Worm (Caenorhabditis elegans) whole organism, L4 larva: Measurements from ENCODE around the gene nxf-2.

Source experiments
- R02D3.7 ChIP-seq: fragments of 150-350 bp; sonication (generic microtip); optimal IDR thresholded peaks from 3 replicates; lab custom pipeline; 2014; ENCODE audit warnings: missing biosample characterization, missing genetic modification characterization
- ama-1 ChIP-seq: fragments of 150-350 bp; optimal IDR thresholded peaks from 2 replicates; lab custom pipeline; 2014; ENCODE audit warnings: inconsistent platforms, mixed read lengths
- ceh-28 ChIP-seq: fragments of 150-350 bp; optimal IDR thresholded peaks from 2 replicates; lab custom pipeline; 2014; ENCODE audit warnings: missing biosample characterization, missing genetic modification reagents, missing genetic modification characterization
- ces-1 ChIP-seq: fragments of 150-350 bp; sonication (generic microtip); optimal IDR thresholded peaks from 4 replicates; lab custom pipeline; 2014; ENCODE audit warnings: missing biosample characterization, missing genetic modification reagents, missing genetic modification characterization
- hlh-11 ChIP-seq: fragments of 200-800 bp; sonication (Bioruptor generic); optimal IDR thresholded peaks from 2 replicates; lab custom pipeline; 2018; ENCODE audit warnings: mild to moderate bottlenecking, missing genetic modification characterization, missing compliant biosample characterization
- lin-29 ChIP-seq: fragments of 200-800 bp; sonication (Bioruptor generic); IDR thresholded peaks from 2 replicates; pipeline ENCODE4 v1.3.6; 2022; ENCODE audit warnings: missing genetic modification reagents, missing genetic modification characterization, missing compliant biosample characterization
- mep-1 ChIP-seq: fragments of 150-350 bp; sonication (generic microtip); optimal IDR thresholded peaks from 3 replicates; lab custom pipeline; 2014; ENCODE audit warnings: missing biosample characterization, missing genetic modification characterization
- nhr-11 ChIP-seq: fragments of 150-350 bp; optimal IDR thresholded peaks from 2 replicates; lab custom pipeline; 2014; ENCODE audit warnings: missing biosample characterization, missing genetic modification characterization
- nhr-77 ChIP-seq: fragments of 150-350 bp; optimal IDR thresholded peaks from 2 replicates; lab custom pipeline; 2014; ENCODE audit warnings: missing biosample characterization, missing genetic modification characterization
- skn-1 ChIP-seq: fragments of 150-350 bp; optimal IDR thresholded peaks from 2 replicates; lab custom pipeline; 2014; ENCODE audit warnings: missing biosample characterization, missing genetic modification characterization
- snpc-1.2 ChIP-seq: fragments of 200-800 bp; sonication (Bioruptor generic); IDR thresholded peaks from 2 replicates; pipeline ENCODE4 v1.3.6; 2022; ENCODE audit warnings: missing genetic modification reagents, missing genetic modification characterization, missing compliant biosample characterization
- snpc-4 ChIP-seq: fragments of 150-350 bp; optimal IDR thresholded peaks from 2 replicates; lab custom pipeline; 2014; ENCODE audit warnings: missing biosample characterization, missing genetic modification characterization
- unc-130 ChIP-seq: sonication (generic microtip); optimal IDR thresholded peaks from 2 replicates; lab custom pipeline; 2016; ENCODE audit warnings: missing genetic modification reagents, missing genetic modification characterization, missing compliant biosample characterization
- unc-39 ChIP-seq: sonication (generic microtip); optimal IDR thresholded peaks from 2 replicates; lab custom pipeline; 2017; ENCODE audit warnings: missing biosample characterization, missing genetic modification characterization

- TF ChIP-seq R02D3.7 (tag; lab: Kevin White, UChicago) (no peak), skn-1 (tag; lab: Kevin White, UChicago) (no peak), nhr-77 (tag; lab: Kevin White, UChicago) (no peak), unc-130 (peak; percentile 74), unc-39 (tag; lab: Kevin White, UChicago) (no peak), hlh-11 (tag; lab: Kevin White, UChicago) (no peak), lin-29 (no peak), snpc-4 (tag; lab: Kevin White, UChicago) (no peak), ama-1 (no peak), snpc-1.2 (peak; percentile 75; the same call in 1 of the 2 replicates), ceh-28 (tag; lab: Kevin White, UChicago) (no peak), ces-1 (GFP tag; lab: Kevin White, UChicago) (no peak), mep-1 (tag; lab: Kevin White, UChicago) (no peak), nhr-11 (tag; lab: Kevin White, UChicago) (no peak)
Observed at ce11 chrV:14457070-14457469, 39.4 kb upstream of the nxf-2 start, which contains the start of gene coh-3.
